Worm (Caenorhabditis elegans) whole organism, L4 larva: ENCODE results near the gene let-721.
A peak's percentile ranks its signal among the peaks of the same experiment; 100 is the strongest.

Experiments
- F10B5.3 ChIP-seq: sonication (generic microtip); optimal IDR thresholded peaks from 2 replicates; lab custom pipeline; 2016; ENCODE audit warnings: mild to moderate bottlenecking, missing genetic modification characterization, missing compliant biosample characterization
- F37D6.2 ChIP-seq: sonication (generic microtip); optimal IDR thresholded peaks from 2 replicates; lab custom pipeline; 2016; ENCODE audit warnings: mild to moderate bottlenecking, missing genetic modification characterization, missing compliant biosample characterization
- F44E2.7 ChIP-seq: fragments of 200-800 bp; sonication (Bioruptor generic); IDR thresholded peaks from 2 replicates; pipeline ENCODE4 v2.1.2; 2022; ENCODE audit warnings: missing genetic modification characterization, missing compliant biosample characterization
- F49E8.2 ChIP-seq: sonication (generic microtip); optimal IDR thresholded peaks from 2 replicates; lab custom pipeline; 2016; ENCODE audit warnings: missing compliant biosample characterization, mild to moderate bottlenecking, missing genetic modification characterization, borderline replicate concordance
- R02D3.7 ChIP-seq: fragments of 150-350 bp; sonication (generic microtip); optimal IDR thresholded peaks from 3 replicates; lab custom pipeline; 2014; ENCODE audit warnings: missing biosample characterization, missing genetic modification characterization
- ZK546.5 ChIP-seq, 2 experiments: sonication (generic microtip); optimal IDR thresholded peaks; 2 replicates each; lab custom pipeline; 2017; ENCODE audit warnings: missing biosample characterization in 2 of 2, missing genetic modification characterization in 2 of 2
- aha-1 ChIP-seq: fragments of 150-350 bp; peaks from one replicate; lab custom pipeline; 2014; ENCODE audit warnings: missing biosample characterization, missing genetic modification characterization
- aly-2 ChIP-seq: sonication (generic microtip); optimal IDR thresholded peaks from 2 replicates; lab custom pipeline; 2018; ENCODE audit warnings: missing biosample characterization, missing genetic modification characterization
- arid-1 ChIP-seq: fragments of 200-800 bp; sonication (Bioruptor generic); conservative IDR thresholded peaks from 2 replicates; pipeline ENCODE4 v1.3.6; 2022; ENCODE audit warnings: missing genetic modification reagents, missing genetic modification characterization, missing compliant biosample characterization
- ceh-20 ChIP-seq: fragments of 200-800 bp; sonication (Bioruptor generic); IDR thresholded peaks from 2 replicates; pipeline ENCODE4 v1.3.6; 2022; ENCODE audit warnings: missing genetic modification reagents, missing genetic modification characterization, missing compliant biosample characterization
- ceh-28 ChIP-seq: fragments of 150-350 bp; optimal IDR thresholded peaks from 2 replicates; lab custom pipeline; 2014; ENCODE audit warnings: missing biosample characterization, missing genetic modification reagents, missing genetic modification characterization
- ceh-32 ChIP-seq: sonication (generic microtip); optimal IDR thresholded peaks from 2 replicates; lab custom pipeline; 2016; ENCODE audit warnings: mild to moderate bottlenecking, missing genetic modification characterization, missing compliant biosample characterization; ENCODE audit not compliant: poor library complexity
- ceh-44 ChIP-seq: fragments of 200-800 bp; sonication (Bioruptor generic); IDR thresholded peaks from 2 replicates; pipeline ENCODE4 v1.3.6; 2022; ENCODE audit warnings: missing genetic modification reagents, missing genetic modification characterization, missing compliant biosample characterization
- ceh-82 ChIP-seq: sonication (generic microtip); optimal IDR thresholded peaks from 2 replicates; lab custom pipeline; 2017; ENCODE audit warnings: missing biosample characterization, missing genetic modification characterization
- ces-1 ChIP-seq: fragments of 150-350 bp; sonication (generic microtip); optimal IDR thresholded peaks from 4 replicates; lab custom pipeline; 2014; ENCODE audit warnings: missing biosample characterization, missing genetic modification reagents, missing genetic modification characterization
- ctbp-1 ChIP-seq: fragments of 200-800 bp; sonication (Bioruptor generic); IDR thresholded peaks from 2 replicates; pipeline ENCODE4 v1.3.6; 2022; ENCODE audit warnings: missing genetic modification reagents, missing genetic modification characterization, missing compliant biosample characterization
- daf-12 ChIP-seq: fragments of 150-350 bp; optimal IDR thresholded peaks from 2 replicates; lab custom pipeline; 2014; ENCODE audit warnings: missing biosample characterization, missing genetic modification reagents, missing genetic modification characterization
- daf-8 ChIP-seq: fragments of 200-800 bp; sonication (Bioruptor generic); IDR thresholded peaks from 2 replicates; pipeline ENCODE4 v1.3.6; 2022; ENCODE audit warnings: missing genetic modification characterization, missing compliant biosample characterization
- fkh-10 ChIP-seq: fragments of 150-350 bp; optimal IDR thresholded peaks from 2 replicates; lab custom pipeline; 2014; ENCODE audit warnings: missing biosample characterization, missing genetic modification reagents, missing genetic modification characterization
- fos-1 ChIP-seq: fragments of 150-350 bp; optimal IDR thresholded peaks from 2 replicates; lab custom pipeline; 2014; ENCODE audit warnings: missing biosample characterization, missing genetic modification characterization
- hlh-11 ChIP-seq: fragments of 200-800 bp; sonication (Bioruptor generic); optimal IDR thresholded peaks from 2 replicates; lab custom pipeline; 2018; ENCODE audit warnings: mild to moderate bottlenecking, missing genetic modification characterization, missing compliant biosample characterization
- jun-1 ChIP-seq: fragments of 150-350 bp; optimal IDR thresholded peaks from 2 replicates; lab custom pipeline; 2014; ENCODE audit warnings: missing biosample characterization, missing genetic modification reagents, missing genetic modification characterization
- lim-7 ChIP-seq: fragments of 200-800 bp; sonication (Bioruptor generic); IDR thresholded peaks from 2 replicates; pipeline ENCODE4 v1.3.6; 2022; ENCODE audit warnings: missing genetic modification characterization, missing compliant biosample characterization
- lin-1 ChIP-seq: fragments of 200-800 bp; sonication (Bioruptor generic); IDR thresholded peaks from 2 replicates; pipeline ENCODE4 v1.3.6; 2022; ENCODE audit warnings: missing genetic modification reagents, missing genetic modification characterization, missing compliant biosample characterization
- lin-13 ChIP-seq: fragments of 150-350 bp; optimal IDR thresholded peaks from 2 replicates; lab custom pipeline; 2014; ENCODE audit warnings: missing biosample characterization, missing genetic modification reagents, missing genetic modification characterization
- lin-15B ChIP-seq: fragments of 150-350 bp; sonication (generic microtip); optimal IDR thresholded peaks from 3 replicates; lab custom pipeline; 2014; ENCODE audit warnings: missing biosample characterization, missing genetic modification characterization
- lin-29 ChIP-seq: fragments of 200-800 bp; sonication (Bioruptor generic); IDR thresholded peaks from 2 replicates; pipeline ENCODE4 v1.3.6; 2022; ENCODE audit warnings: missing genetic modification reagents, missing genetic modification characterization, missing compliant biosample characterization
- lin-39 ChIP-seq: fragments of 150-350 bp; optimal IDR thresholded peaks from 2 replicates; lab custom pipeline; 2014; ENCODE audit warnings: missing biosample characterization, missing genetic modification reagents, missing genetic modification characterization
- madf-9 ChIP-seq: fragments of 200-800 bp; sonication (Bioruptor generic); conservative IDR thresholded peaks from 2 replicates; pipeline ENCODE4 v1.3.6; 2022; ENCODE audit warnings: missing genetic modification reagents, missing genetic modification characterization, missing compliant biosample characterization
- mdl-1 ChIP-seq, 2 experiments: fragments of 150-350 bp in 1 of 2; sonication (generic microtip) in 1 of 2; optimal IDR thresholded peaks; 2 replicates each; lab custom pipeline; 2014 to 2017; ENCODE audit warnings: missing biosample characterization in 2 of 2, missing genetic modification characterization in 2 of 2
- mes-2 ChIP-seq: sonication (generic microtip); optimal IDR thresholded peaks from 2 replicates; lab custom pipeline; 2016; ENCODE audit warnings: missing genotype, mild to moderate bottlenecking, missing genetic modification characterization, missing compliant biosample characterization; ENCODE audit not compliant: poor library complexity, severe bottlenecking
- mxl-2 ChIP-seq: fragments of 200-800 bp; sonication (Bioruptor generic); conservative IDR thresholded peaks from 2 replicates; pipeline ENCODE4 v1.3.6; 2022; ENCODE audit warnings: missing genetic modification reagents, missing genetic modification characterization, missing compliant biosample characterization
- nhr-102 ChIP-seq: sonication (generic microtip); optimal IDR thresholded peaks from 2 replicates; lab custom pipeline; 2016; ENCODE audit warnings: mild to moderate bottlenecking, missing genetic modification characterization, moderate library complexity, missing compliant biosample characterization
- nhr-11 ChIP-seq: fragments of 150-350 bp; optimal IDR thresholded peaks from 2 replicates; lab custom pipeline; 2014; ENCODE audit warnings: missing biosample characterization, missing genetic modification characterization
- nhr-111 ChIP-seq: fragments of 200-800 bp; sonication (Bioruptor generic); optimal IDR thresholded peaks from 2 replicates; lab custom pipeline; 2018; ENCODE audit warnings: mild to moderate bottlenecking, missing genetic modification characterization, missing compliant biosample characterization
- nhr-237 ChIP-seq: sonication (generic microtip); optimal IDR thresholded peaks from 2 replicates; lab custom pipeline; 2017; ENCODE audit warnings: missing biosample characterization, missing genetic modification characterization
- nhr-41 ChIP-seq: fragments of 200-800 bp; sonication (Bioruptor generic); IDR thresholded peaks from 2 replicates; pipeline ENCODE4 v1.3.6; 2022; ENCODE audit warnings: missing genetic modification reagents, missing genetic modification characterization, missing compliant biosample characterization
- nhr-42 ChIP-seq: fragments of 200-800 bp; sonication (Bioruptor generic); IDR thresholded peaks from 2 replicates; pipeline ENCODE4 v1.3.6; 2022; ENCODE audit warnings: missing genetic modification characterization, missing compliant biosample characterization
- nhr-48 ChIP-seq: sonication (generic microtip); optimal IDR thresholded peaks from 2 replicates; lab custom pipeline; 2016; ENCODE audit warnings: mild to moderate bottlenecking, missing genetic modification characterization, missing compliant biosample characterization
- nhr-6 ChIP-seq: fragments of 150-350 bp; optimal IDR thresholded peaks from 2 replicates; lab custom pipeline; 2014; ENCODE audit warnings: missing biosample characterization, missing genetic modification characterization
- nhr-76 ChIP-seq: fragments of 150-350 bp; optimal IDR thresholded peaks from 2 replicates; lab custom pipeline; 2014; ENCODE audit warnings: missing biosample characterization, missing genetic modification characterization
- nhr-77 ChIP-seq: fragments of 150-350 bp; optimal IDR thresholded peaks from 2 replicates; lab custom pipeline; 2014; ENCODE audit warnings: missing biosample characterization, missing genetic modification characterization
- pha-4 ChIP-seq, 2 experiments: fragments of 150-350 bp in 1 of 2; fragments of 200-800 bp in 1 of 2; sonication (Bioruptor generic) in 1 of 2; IDR thresholded peaks in 1 of 2; optimal IDR thresholded peaks in 1 of 2; 2 replicates each; pipeline versions ENCODE4 v1.3.6 to Lab custom; 2014 to 2022; ENCODE audit warnings: missing genetic modification characterization in 2 of 2, missing genetic modification reagents in 2 of 2, missing biosample characterization in 1 of 2, missing compliant biosample characterization in 1 of 2
- php-3 ChIP-seq: fragments of 200-800 bp; sonication (Bioruptor generic); IDR thresholded peaks from 2 replicates; pipeline ENCODE4 v1.3.6; 2022; ENCODE audit warnings: missing genetic modification reagents, missing genetic modification characterization, missing compliant biosample characterization
- rbr-2 ChIP-seq: sonication (generic microtip); optimal IDR thresholded peaks from 2 replicates; lab custom pipeline; 2016; ENCODE audit warnings: missing genotype, missing genetic modification characterization, missing compliant biosample characterization
- saeg-2 ChIP-seq: fragments of 200-800 bp; sonication (Bioruptor generic); IDR thresholded peaks from 2 replicates; pipeline ENCODE4 v1.3.6; 2022; ENCODE audit warnings: missing genetic modification reagents, missing genetic modification characterization, missing compliant biosample characterization
- snpc-4 ChIP-seq: fragments of 150-350 bp; optimal IDR thresholded peaks from 2 replicates; lab custom pipeline; 2014; ENCODE audit warnings: missing biosample characterization, missing genetic modification characterization
- spr-3 ChIP-seq: fragments of 200-800 bp; sonication (Bioruptor generic); optimal IDR thresholded peaks from 2 replicates; lab custom pipeline; 2018; ENCODE audit warnings: mild to moderate bottlenecking, missing genetic modification characterization, missing compliant biosample characterization
- tra-1 ChIP-seq: fragments of 200-800 bp; sonication (Bioruptor generic); IDR thresholded peaks from 2 replicates; pipeline ENCODE4 v1.3.6; 2022; ENCODE audit warnings: missing genetic modification reagents, missing genetic modification characterization, missing compliant biosample characterization
- zip-11 ChIP-seq: fragments of 200-800 bp; sonication (Bioruptor generic); IDR thresholded peaks from 2 replicates; pipeline ENCODE4 v1.3.6; 2022; ENCODE audit warnings: missing genetic modification characterization, missing compliant biosample characterization
- zip-2 ChIP-seq: fragments of 150-350 bp; optimal IDR thresholded peaks from 2 replicates; lab custom pipeline; 2014; ENCODE audit warnings: missing biosample characterization, missing genetic modification characterization
- ztf-11 ChIP-seq: fragments of 150-350 bp; optimal IDR thresholded peaks from 2 replicates; lab custom pipeline; 2014; ENCODE audit warnings: missing biosample characterization, missing genetic modification characterization

The let-721 gene

DNA sequence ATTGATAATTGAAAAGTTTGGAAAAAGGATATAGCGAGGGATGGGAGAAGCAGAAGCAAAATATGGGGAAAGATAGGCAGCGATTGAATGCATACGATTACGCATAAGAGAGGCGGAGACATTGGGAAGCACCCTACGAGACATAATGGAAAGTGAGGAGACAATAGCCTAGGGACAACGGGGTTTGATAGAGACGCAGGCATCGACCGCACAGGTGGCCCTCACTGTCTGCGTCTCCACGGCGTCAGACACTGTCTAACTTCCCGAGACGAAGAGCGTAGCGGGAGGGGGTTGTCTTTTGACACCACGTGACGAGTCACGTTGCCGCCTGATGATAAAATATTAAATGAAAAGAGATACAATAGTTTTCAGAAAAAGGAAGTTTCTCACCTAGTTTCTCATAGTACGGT lies 25.7 kb downstream of the let-721 start (continued):
- TF ChIP-seq ceh-32 (tag; lab: Kevin White, UChicago) (no peak), aha-1 (tag; lab: Kevin White, UChicago) (peak; percentile 97), ZK546.5 (tag; optimal IDR thresholded peaks at IDR 0.05; lab: Kevin White, UChicago) (no peak), lin-15B (tag; lab: Kevin White, UChicago) (no peak), nhr-237 (tag; lab: Kevin White, UChicago) (no peak), lin-29 (no peak), mes-2 (peak; percentile 55), tra-1 (GFP tag; lab: Robert Waterston, UW) (peak; percentile 94), mxl-2 (GFP tag; lab: Robert Waterston, UW) (peak; percentile 62; the same call in 1 of the 2 replicates), zip-2 (no peak), saeg-2 (GFP tag; lab: Robert Waterston, UW) (peak; percentile 93), fkh-10 (GFP tag; lab: Kevin White, UChicago) (no peak), ceh-44 (GFP tag; lab: Robert Waterston, UW) (no peak), aly-2 (tag; lab: Kevin White, UChicago) (no peak), nhr-11 (tag; lab: Kevin White, UChicago) (peak; percentile 82), nhr-77 (tag; lab: Kevin White, UChicago) (peak; percentile 10), F37D6.2 (tag; lab: Kevin White, UChicago) (peak; percentile 39), lim-7 (GFP tag; lab: Robert Waterston, UW) (no peak), ces-1 (GFP tag; lab: Kevin White, UChicago) (no peak), madf-9 (GFP tag; lab: Robert Waterston, UW) (peak; percentile 68), R02D3.7 (tag; lab: Kevin White, UChicago) (no peak), hlh-11 (tag; lab: Kevin White, UChicago) (peak; percentile 99), pha-4 (GFP tag; IDR thresholded peaks at IDR 0.05; lab: Robert Waterston, UW) (peak; percentile 92), pha-4 (tag; optimal IDR thresholded peaks at IDR 0.05; lab: Kevin White, UChicago) (no peak), ceh-20 (GFP tag; lab: Robert Waterston, UW) (peak; percentile 90), lin-13 (peak; percentile 10), nhr-42 (peak; percentile 85), snpc-4 (tag; lab: Kevin White, UChicago) (no peak), mdl-1 (tag; optimal IDR thresholded peaks at IDR 0.05; lab: Kevin White, UChicago) (peak; percentile 96 to 99), daf-12 (tag; lab: Kevin White, UChicago) (no peak), ctbp-1 (GFP tag; lab: Robert Waterston, UW) (peak; percentile 56; the same call in 1 of the 2 replicates), F44E2.7 (GFP tag; lab: Robert Waterston, UW) (no peak), lin-39 (tag; lab: Kevin White, UChicago) (no peak), nhr-76 (peak; percentile 40), ceh-28 (no peak), fos-1 (no peak), nhr-48 (tag; lab: Kevin White, UChicago) (peak; percentile 93), daf-8 (GFP tag; lab: Robert Waterston, UW) (no peak), spr-3 (GFP tag; lab: Kevin White, UChicago) (peak; percentile 78), nhr-41 (GFP tag; lab: Robert Waterston, UW) (peak; percentile 54; the same call in 1 of the 2 replicates), ztf-11 (tag; lab: Kevin White, UChicago) (no peak), nhr-102 (tag; lab: Kevin White, UChicago) (peak; percentile 92), F49E8.2 (no peak), zip-11 (GFP tag; lab: Robert Waterston, UW) (no peak), nhr-111 (GFP tag; lab: Kevin White, UChicago) (no peak), lin-1 (GFP tag; lab: Robert Waterston, UW) (peak; percentile 95), arid-1 (GFP tag; lab: Robert Waterston, UW) (peak; percentile 78; the same call in 1 of the 2 replicates), nhr-6 (tag; lab: Kevin White, UChicago) (peak; percentile 49), rbr-2 (peak; percentile 84), F10B5.3 (tag; lab: Kevin White, UChicago) (peak; percentile 34), php-3 (peak; percentile 93), jun-1 (tag; lab: Kevin White, UChicago) (peak; percentile 27), ceh-82 (tag; lab: Kevin White, UChicago) (no peak)
